Worm (Caenorhabditis elegans) whole organism, early embryonic: ENCODE results near the gene cua-1.

Source experiments
- B0310.2 ChIP-seq: sonication (generic microtip); optimal IDR thresholded peaks from 2 replicates; lab custom pipeline; 2016; ENCODE audit warnings: mild to moderate bottlenecking, missing genetic modification characterization, missing compliant biosample characterization
- F13C5.2 ChIP-seq: sonication (generic microtip); optimal IDR thresholded peaks from 2 replicates; lab custom pipeline; 2017; ENCODE audit warnings: mild to moderate bottlenecking, missing genetic modification characterization, inconsistent platforms, missing compliant biosample characterization
- ama-1 ChIP-seq: fragments of 150-350 bp; optimal IDR thresholded peaks from 2 replicates; lab custom pipeline; 2014
- ets-7 ChIP-seq: sonication (generic microtip); optimal IDR thresholded peaks from 2 replicates; lab custom pipeline; 2016; ENCODE audit warnings: missing genotype, missing genetic modification characterization, missing compliant biosample characterization
- tbx-37 ChIP-seq: fragments of 200-800 bp; sonication (Bioruptor generic); conservative IDR thresholded peaks from 2 replicates; pipeline ENCODE4 v1.3.6; 2022; ENCODE audit warnings: missing genetic modification reagents, missing genetic modification characterization, missing compliant biosample characterization
- tra-4 ChIP-seq: sonication (generic microtip); optimal IDR thresholded peaks from 2 replicates; lab custom pipeline; 2017; ENCODE audit warnings: missing genetic modification characterization, missing compliant biosample characterization

- no peak for TF ChIP-seq F13C5.2 (tag; lab: Kevin White, UChicago)
- no peak for TF ChIP-seq ama-1 (lab: Kevin White, UChicago)
- no peak for TF ChIP-seq ets-7 (tag; lab: Kevin White, UChicago)
- TF ChIP-seq tbx-37 (GFP tag; lab: Robert Waterston, UW), result no peak
- TF ChIP-seq tra-4 (tag; lab: Kevin White, UChicago), result no peak
- TF ChIP-seq B0310.2 (tag; lab: Kevin White, UChicago), result no peak
These were observed 29.1 kb downstream of the cua-1 start, which contains the start of gene cope-1 for ce11 chrIII:13426036-13426435.
